Fruit fly (Drosophila melanogaster): Measurements from ENCODE around the gene dpr20.
A peak's percentile ranks its signal among the peaks of the same experiment; 100 is the strongest.
"Not testable (repeated sequence)": the region's sequence is repeated elsewhere in the genome, so short reads cannot be mapped to it uniquely, and the experiment has no call there.

The dpr20 gene

DNA sequence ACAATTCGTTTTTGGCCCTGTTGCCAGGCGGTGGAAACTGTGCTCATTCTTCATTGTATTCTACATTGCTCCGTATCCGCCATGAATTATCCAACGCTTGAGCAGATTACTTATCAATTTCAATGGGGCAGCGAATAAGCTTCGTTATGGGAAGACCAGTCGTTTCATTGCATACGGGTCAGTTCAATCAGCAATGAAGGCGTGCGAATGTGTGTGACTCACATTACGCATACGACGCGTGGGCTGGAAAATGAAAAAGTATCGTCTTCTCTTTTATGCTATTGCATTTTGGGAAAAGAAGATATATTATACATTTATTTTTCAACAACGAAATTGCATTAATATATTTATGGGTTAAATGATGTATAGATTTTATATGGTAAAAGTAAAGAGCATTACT is 28.0 kb upstream of the dpr20 start:
- TF ChIP-seq CG17801 (GFP tag; optimal IDR thresholded peaks at IDR 0.05; ENCODE audit: partially characterized antibody), result no peak

DNA sequence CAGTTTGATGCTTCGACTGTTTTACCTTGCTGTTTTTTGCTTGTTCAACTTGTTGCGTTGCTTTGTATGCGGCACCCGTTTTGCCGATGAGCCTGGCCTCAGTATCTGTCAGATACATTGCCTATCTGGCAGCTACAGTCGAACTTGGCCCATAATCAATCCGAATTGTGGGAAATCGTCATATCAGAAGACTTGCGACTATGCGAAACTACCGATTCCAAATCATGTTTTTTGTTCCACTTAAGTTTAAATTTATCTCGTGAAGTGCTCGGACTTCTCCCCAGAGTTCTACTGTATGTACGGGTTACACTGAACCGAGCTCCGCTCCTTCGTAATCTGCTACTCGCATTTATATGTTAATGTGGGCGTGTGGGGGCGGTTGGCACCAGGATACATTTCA is 27.2 kb upstream of the dpr20 start:
- TF ChIP-seq CG17801 (GFP tag; optimal IDR thresholded peaks at IDR 0.05; ENCODE audit: partially characterized antibody), result no peak

DNA sequence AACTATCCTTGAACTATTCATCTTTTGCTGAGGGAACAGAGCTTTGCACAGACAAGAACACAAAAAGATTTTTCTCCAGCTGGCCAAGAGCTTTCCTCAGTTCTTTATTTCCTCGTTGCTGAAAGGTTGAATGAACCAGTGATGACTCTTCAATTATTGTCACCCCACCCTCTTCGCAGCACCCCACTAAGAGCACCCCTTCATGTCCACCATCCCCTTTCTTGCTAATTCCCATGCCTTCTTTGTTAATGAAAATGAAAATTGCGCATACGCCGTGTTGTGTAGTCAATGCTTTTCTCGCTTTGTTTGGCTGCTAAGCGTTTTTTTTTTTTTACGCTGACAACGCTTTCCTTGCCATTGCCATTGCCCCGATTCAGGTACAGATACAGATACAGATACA is 26.7 kb upstream of the dpr20 start:
- no peak for TF ChIP-seq CG17801 (GFP tag; optimal IDR thresholded peaks at IDR 0.05; ENCODE audit: partially characterized antibody)

DNA sequence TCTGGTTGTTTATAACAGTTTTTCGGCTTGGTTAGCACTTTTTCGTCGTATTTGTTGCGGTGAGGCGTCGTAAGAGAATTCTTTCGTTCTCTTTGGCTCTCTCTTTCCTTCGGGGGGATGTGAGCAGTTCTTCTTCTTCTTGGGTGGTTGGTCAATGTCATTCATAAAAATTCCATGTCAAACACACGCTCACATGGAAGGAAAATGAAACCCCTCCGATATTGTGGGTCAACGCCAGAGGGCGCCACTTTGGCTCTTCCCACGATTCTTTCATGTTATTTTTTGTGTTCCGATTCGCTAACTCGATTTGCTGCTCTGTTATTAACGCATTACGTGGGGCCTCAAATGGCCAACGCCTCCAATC is 25.8 kb upstream of the dpr20 start:
- no peak for TF ChIP-seq CG17801 (GFP tag; optimal IDR thresholded peaks at IDR 0.05; ENCODE audit: partially characterized antibody)

DNA sequence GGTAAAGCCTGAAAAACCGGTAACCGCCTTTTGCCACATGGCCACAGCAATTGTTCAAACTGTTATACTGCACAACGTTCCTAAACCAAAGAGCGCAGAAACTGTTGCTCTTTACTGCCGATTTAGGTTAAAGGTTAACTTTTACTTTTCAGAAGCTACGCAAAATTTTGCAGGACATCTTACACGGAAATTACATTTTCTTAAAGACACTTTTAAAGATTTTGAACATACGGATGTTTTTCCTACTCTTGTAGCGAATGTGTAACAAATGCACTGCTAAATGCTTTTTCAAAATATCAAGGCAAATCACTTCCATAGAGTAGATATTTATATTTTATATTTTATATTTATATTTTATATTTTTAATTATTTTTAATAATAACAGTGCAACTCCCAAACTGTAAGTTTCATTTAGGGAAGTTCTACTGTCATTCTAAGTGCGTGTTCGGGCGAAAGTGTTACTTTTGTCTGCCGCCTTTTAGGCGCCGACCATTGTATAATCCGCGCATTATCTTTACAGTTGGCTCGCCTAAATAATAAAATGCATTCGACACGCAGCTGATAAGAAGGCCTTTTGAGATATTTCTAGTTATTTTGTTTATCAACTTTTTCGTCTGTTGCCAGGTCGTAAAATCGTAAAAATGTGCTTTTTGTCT is 25.3 kb upstream of the dpr20 start:
- TF ChIP-seq CG17801 (GFP tag; optimal IDR thresholded peaks at IDR 0.05; ENCODE audit: partially characterized antibody), result no peak

DNA sequence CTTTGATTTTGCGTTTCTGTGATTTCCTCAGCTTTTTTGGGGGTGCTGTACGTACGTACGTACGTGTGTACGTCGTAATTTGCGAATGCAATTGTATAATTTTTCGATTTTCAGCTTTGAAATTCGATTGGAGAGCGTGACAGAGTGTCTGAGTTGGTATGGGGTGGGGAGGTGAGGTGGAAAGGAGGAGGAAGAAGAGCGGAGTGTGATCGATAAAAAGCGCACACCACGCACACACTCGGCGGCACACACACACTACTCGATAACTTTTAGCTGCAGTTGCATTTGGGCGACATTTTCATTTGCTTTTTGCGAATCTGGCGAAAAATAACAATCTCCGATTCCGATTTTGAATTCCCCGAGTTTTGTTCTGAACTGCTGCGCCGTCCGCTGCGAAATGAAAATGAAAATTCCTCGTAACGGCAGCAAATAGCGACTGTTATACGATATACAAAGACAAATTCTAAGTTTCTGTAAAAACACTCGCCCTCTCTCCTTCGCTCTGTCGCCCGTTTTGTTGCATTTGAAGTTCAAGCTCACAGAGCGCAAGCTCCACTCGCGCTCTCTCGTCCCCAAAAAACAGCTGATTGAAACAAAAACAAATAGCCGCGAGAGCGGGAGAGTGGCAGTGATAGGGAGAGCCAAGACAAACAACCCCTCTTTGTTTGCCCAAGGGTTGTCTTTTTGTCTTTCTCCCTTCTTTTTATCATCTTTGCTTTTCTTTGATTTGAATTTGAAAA is 24.6 kb upstream of the dpr20 start, which contains the start of gene CG13907:
TSS of gene CG13907 (minus strand) at position 518 of the 740 bp plus-strand sequence.
- no peak for TF ChIP-seq CG17801 (GFP tag; optimal IDR thresholded peaks at IDR 0.05; ENCODE audit: partially characterized antibody)

DNA sequence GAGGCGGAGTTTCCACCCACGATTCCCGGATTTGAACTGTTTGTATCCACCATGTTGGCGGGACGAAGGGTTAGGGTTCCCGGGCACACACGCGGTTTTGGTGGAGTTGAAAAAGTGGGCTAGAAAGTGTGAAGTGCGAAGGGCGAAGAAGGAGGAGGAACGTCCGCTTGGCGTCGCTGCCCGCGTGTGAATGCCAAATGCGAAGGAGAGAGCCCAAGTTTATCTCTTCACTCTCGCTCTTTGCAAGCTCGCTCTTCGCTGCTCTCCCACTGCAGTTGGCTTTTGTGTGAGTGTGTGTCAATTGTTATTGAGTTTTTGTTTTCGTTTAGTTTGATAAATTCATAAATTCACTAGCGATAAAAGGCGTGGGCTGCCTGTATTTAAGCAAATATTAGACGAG is 23.8 kb upstream of the dpr20 start:
- peak; percentile 69 for TF ChIP-seq CG17801 (GFP tag; optimal IDR thresholded peaks at IDR 0.05; ENCODE audit: partially characterized antibody)

DNA sequence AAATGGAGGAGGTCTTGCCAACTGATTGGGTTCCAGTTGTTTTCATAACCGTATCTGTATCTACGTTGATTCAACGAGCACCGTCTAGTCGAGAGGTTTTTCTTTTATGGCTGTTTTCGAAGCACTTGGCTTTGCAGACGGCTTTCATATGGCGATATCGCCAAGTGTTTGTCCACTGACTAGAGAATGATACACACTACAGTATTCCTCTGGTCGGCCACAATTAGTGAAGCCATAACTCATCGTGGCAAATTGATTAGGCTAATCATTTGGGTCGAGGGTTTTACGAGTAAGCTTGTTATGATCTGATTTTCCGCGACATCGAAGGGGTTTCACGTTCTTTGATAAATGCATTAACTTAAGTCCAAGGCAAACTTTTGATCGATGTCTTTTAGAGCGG is 19.6 kb upstream of the dpr20 start:
- no peak for TF ChIP-seq CG17801 (GFP tag; optimal IDR thresholded peaks at IDR 0.05; ENCODE audit: partially characterized antibody)

DNA sequence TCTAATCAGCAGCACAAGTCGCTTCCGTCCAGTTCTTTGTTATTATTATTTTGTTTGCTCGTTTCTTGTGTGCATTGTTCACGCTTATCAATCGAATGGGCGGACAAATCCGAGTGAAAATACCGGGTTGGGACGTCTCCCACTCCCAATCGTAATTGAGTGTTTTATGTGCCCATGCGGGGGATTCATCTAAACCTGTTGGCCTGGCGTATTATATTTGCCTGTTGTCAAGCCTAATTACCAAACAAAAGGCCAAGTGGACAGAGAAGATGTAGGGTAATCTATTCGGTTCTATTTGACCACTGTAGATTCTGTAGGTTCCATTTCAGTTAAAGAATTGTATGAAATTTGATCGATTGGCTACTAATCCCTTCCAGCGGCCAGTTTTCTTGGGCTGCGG is 19.0 kb upstream of the dpr20 start:
- no peak for TF ChIP-seq CG17801 (GFP tag; optimal IDR thresholded peaks at IDR 0.05; ENCODE audit: partially characterized antibody)

DNA sequence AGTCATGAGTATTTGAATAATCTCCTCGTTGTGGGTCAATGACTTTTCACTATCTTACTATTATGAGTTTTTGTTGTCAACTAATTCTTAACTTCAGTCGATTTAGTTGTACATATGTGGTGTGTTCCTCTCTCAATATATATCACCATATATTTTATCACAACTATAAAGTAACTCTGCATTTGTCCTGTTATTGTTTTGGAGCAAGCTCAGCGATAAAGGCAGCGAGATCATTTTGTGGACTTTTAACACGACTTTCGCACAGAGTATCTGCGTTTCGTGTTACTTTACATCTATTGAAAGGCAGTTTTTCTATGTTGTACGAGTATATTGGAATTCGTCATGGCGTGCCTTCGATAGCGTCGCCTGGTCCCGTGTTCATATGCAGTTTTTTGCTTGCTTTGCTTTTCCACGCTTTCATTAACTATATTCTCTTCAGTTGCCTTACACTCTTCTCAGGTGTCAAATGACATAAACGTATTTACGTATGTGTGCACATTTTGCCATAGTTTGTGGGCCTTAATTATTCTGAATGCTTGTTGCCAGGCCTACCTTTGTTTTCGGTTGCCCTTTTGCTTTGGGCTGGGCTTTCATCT is 18.5 kb upstream of the dpr20 start:
- no peak for TF ChIP-seq CG17801 (GFP tag; optimal IDR thresholded peaks at IDR 0.05; ENCODE audit: partially characterized antibody)

DNA sequence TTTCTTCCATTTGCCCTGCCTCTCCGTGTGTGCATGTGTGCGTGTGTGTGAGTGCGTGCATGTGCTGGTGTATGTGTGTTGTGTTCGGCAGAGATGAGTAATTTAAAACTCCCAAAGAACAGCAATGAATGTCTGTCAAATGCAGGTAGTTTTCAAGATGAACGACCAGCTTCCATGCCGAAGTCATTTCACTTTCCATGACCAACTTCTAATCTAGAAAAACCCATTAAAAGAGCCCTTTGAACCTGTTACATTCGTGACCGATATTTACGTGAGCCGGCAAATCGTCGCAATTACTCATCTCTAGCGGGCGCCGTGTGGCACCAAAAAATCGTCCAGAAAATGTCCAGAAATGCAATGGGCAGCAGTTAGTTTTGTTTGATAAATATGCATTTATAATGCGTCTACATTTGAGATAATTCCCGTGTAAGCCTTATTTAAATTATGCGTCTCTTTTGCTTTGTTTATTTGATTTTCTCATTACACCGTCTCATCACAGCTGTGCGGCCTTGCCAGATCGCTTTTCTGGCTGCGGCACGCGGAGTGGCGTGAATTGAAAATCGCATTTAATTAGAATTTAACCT is 15.4 kb upstream of the dpr20 start:
- no peak for TF ChIP-seq CG17801 (GFP tag; optimal IDR thresholded peaks at IDR 0.05; ENCODE audit: partially characterized antibody)

DNA sequence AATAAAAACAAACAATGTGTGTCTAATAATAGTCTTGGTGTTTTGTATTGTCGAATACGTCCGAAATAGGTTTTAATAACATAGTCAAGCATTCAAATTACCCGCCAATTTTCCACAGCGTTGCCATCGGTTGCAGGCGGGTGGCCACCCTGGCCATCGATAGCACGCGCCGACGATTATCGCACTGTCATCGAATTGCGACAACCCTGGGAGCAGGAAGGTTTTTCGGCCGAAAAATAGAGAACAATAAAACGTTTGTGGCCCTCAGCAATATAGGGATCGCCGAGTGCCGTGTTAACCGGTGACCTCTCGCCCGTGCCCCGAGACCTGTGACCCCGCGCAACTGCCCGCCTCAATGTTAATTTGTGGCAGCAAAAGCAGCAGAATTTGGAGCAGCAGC is 14.7 kb upstream of the dpr20 start, which contains the start of gene Usp10:
TSS of gene Usp10 (plus strand) at position 187 of the 400 bp plus-strand sequence.
- no peak for TF ChIP-seq CG17801 (GFP tag; optimal IDR thresholded peaks at IDR 0.05; ENCODE audit: partially characterized antibody)

DNA sequence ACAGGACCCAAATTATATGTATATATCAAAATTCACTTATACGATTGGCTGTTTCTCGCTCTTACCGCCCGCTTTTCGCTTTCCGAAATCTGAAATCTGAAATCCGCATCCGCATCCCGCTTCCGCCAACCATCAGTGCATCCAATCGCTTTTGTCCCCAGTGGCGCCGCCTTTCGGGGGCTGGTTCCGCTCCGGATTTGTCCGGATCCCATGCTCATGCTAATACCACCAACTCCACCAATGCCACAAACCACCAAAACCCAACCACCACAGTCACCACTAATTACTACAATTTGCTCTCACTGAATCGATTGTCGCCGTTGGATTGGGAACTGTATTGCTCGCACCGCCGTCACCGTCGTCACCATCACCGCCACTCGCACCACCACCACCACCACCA is 11.8 kb upstream of the dpr20 start:
- TF ChIP-seq CG17801 (GFP tag; optimal IDR thresholded peaks at IDR 0.05; ENCODE audit: partially characterized antibody), result no peak

DNA sequence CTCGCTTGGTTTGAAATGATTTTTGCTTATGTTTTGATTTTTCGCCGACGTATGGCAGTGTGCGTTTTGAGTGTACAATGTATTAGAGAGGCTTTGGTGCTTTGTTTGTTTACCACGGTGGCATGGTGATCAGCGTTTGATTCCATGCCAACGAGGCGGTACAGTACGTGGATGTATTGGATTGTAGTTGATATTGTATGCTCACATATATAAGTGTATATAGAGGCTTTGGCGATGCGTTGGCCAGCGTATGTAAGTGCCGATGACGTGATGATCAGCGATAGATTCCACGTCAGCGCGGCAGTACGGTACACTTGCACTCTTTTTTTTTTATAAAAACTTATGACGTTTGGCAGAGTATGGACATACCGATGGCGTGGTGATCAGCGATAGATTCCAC is 8.0 kb upstream of the dpr20 start, which contains the start of gene CG12502:
TSS of gene CG12502 (plus strand) at position 301 of the 400 bp plus-strand sequence.
- TF ChIP-seq CG17801 (GFP tag; optimal IDR thresholded peaks at IDR 0.05; ENCODE audit: partially characterized antibody), result not testable (repeated sequence)

DNA sequence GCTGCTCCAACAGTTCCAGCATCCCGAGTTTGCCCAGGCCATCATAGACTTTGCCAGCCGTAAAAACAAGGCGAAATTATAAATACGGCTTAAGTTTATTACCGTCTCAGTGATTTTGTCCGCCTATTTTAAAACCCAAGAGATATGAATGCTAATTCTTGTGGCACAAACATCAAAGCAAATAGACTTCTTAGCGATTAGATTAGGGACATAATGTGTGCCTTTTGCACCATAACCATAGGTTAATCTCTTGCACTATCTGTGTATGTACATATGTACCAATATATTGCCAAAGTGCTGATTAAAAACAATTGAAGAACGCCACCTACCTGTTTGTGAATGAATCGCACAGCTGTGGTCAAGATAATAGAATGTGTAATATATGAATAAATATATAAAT is 4.8 kb downstream of the dpr20 start:
- TF ChIP-seq CG17801 (GFP tag; optimal IDR thresholded peaks at IDR 0.05; ENCODE audit: partially characterized antibody), result no peak

DNA sequence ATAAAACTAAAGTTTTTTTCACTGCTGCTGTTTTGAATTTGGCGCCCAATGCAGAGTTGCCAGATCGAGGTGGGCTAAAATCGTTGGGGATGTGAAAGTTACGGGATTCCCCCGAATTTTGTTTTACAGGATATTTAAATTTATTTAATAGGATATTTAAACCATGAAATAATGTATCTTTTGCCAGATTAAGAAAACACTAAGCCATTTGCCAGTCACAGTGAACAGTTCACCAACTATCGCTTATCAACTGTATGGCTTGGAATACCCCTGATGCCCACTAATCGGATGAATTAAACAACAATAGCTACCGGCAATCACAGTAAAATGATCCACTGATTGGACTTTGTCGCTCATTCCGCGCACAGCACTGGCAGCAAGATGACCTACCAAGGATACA is 6.0 kb downstream of the dpr20 start, which contains the start of gene Dci:
TSS of gene Dci (plus strand) at position 286 of the 400 bp plus-strand sequence.
- TF ChIP-seq CG17801 (GFP tag; optimal IDR thresholded peaks at IDR 0.05; ENCODE audit: partially characterized antibody), result peak; percentile 33

Measured in ovary, adult (tissue).